Worm (Caenorhabditis elegans): ENCODE measurements around the gene ZC155.4.
"Not testable (repeated sequence)": the region's sequence is repeated elsewhere in the genome, so short reads cannot be mapped to it uniquely, and the experiment has no call there.

- TF ChIP-seq mep-1 (tag; optimal IDR thresholded peaks at IDR 0.05) (peak; percentile 76), F37D6.2 (tag; optimal IDR thresholded peaks at IDR 0.05) (peak; percentile 57), pha-4 (GFP tag; IDR thresholded peaks at IDR 0.05) (peak; percentile 82), zfp-3 (GFP tag; conservative IDR thresholded peaks at IDR 0.05) (peak; percentile 53; the same call in 1 of the 2 replicates), mdl-1 (tag; optimal IDR thresholded peaks at IDR 0.05) (peak in 1 of 2 experiments; percentile 40)
- not testable (repeated sequence) for TF ChIP-seq lin-15B (tag; optimal IDR thresholded peaks at IDR 0.05); unc-62 (GFP tag; optimal IDR thresholded peaks at IDR 0.05 in 1 of 2); unc-62 (tag; optimal IDR thresholded peaks at IDR 0.05); fos-1 (tag; optimal IDR thresholded peaks at IDR 0.05); pha-4 (tag; optimal IDR thresholded peaks at IDR 0.05)
Observed at ce11 chrIII:5211137-5211648, 4.1 kb downstream of the ZC155.4 start.
